Worm (Caenorhabditis elegans): ENCODE results near the gene Y38H6C.23.

Y38H6C.23 gene

ce11 chrV:20536208-20536607 lies 20.0 kb downstream of the Y38H6C.23 start, which contains the start of gene Y38H6C.15:
TSS of gene Y38H6C.15 (minus strand) at chrV:20536308.
- TF ChIP-seq nhr-120 (GFP tag; IDR thresholded peaks at IDR 0.05) (no peak), C06A6.2 (GFP tag; conservative IDR thresholded peaks at IDR 0.05) (no peak), chd-7 (tag; optimal IDR thresholded peaks at IDR 0.05) (no peak)

ce11 chrV:20534072-20534471 lies 22.1 kb downstream of the Y38H6C.23 start, which contains the start of gene famh-161:
TSS of gene famh-161 (minus strand) at chrV:20534172.
- TF ChIP-seq attf-3 (GFP tag; conservative IDR thresholded peaks at IDR 0.05) (no peak), nhr-120 (GFP tag; IDR thresholded peaks at IDR 0.05) (no peak), lin-40 (tag; optimal IDR thresholded peaks at IDR 0.05) (no peak), Y67H2A.10 (GFP tag; conservative IDR thresholded peaks at IDR 0.05) (no peak), sdz-38 (tag; optimal IDR thresholded peaks at IDR 0.05) (no peak), unc-130 (GFP tag; optimal IDR thresholded peaks at IDR 0.05) (no peak)

ce11 chrV:20527493-20527892 lies 28.7 kb downstream of the Y38H6C.23 start, which contains the start of gene Y38H6C.13:
TSS of gene Y38H6C.13 (plus strand) at chrV:20527793.
- TF ChIP-seq bed-2 (GFP tag; IDR thresholded peaks at IDR 0.05) (no peak), hmg-20 (GFP tag; IDR thresholded peaks at IDR 0.05) (no peak), him-1 (tag; optimal IDR thresholded peaks at IDR 0.05) (no peak), tbp1 (GFP tag; optimal IDR thresholded peaks at IDR 0.05) (no peak), F22D6.2 (tag; optimal IDR thresholded peaks at IDR 0.05) (no peak), ceh-27 (GFP tag; optimal IDR thresholded peaks at IDR 0.05) (no peak), F52B5.7 (tag; optimal IDR thresholded peaks at IDR 0.05) (no peak), chd-7 (tag; optimal IDR thresholded peaks at IDR 0.05) (no peak), ceh-79 (tag; optimal IDR thresholded peaks at IDR 0.05) (no peak)

ce11 chrV:20525816-20526459 lies 30.2 kb downstream of the Y38H6C.23 start, which contains the start of the genes srh-166 and Y38H6C.24:
TSS of gene srh-166 (minus strand) at chrV:20525866.
TSS of gene Y38H6C.24 (plus strand) at chrV:20526435.
- TF ChIP-seq nhr-179 (tag; optimal IDR thresholded peaks at IDR 0.05) (no peak), cebp-1 (GFP tag; IDR thresholded peaks at IDR 0.05) (peak; percentile 36; the same call in 1 of the 2 replicates), cebp-1 (tag; optimal IDR thresholded peaks at IDR 0.05) (peak; percentile 70)

- TF ChIP-seq efl-1 (GFP tag; optimal IDR thresholded peaks at IDR 0.05): no peak
- no peak for TF ChIP-seq dpl-1 (GFP tag; optimal IDR thresholded peaks at IDR 0.05)
- no peak for TF ChIP-seq lir-1 (GFP tag; conservative IDR thresholded peaks at IDR 0.05)
- TF ChIP-seq tlf-1 (GFP tag; optimal IDR thresholded peaks at IDR 0.05): no peak
- no peak for TF ChIP-seq lin-35 (GFP tag; optimal IDR thresholded peaks at IDR 0.05)
- TF ChIP-seq egl-44 (GFP tag; IDR thresholded peaks at IDR 0.05): no peak
- no peak for TF ChIP-seq mcd-1 (GFP tag; IDR thresholded peaks at IDR 0.05)
- TF ChIP-seq ceh-27 (GFP tag; optimal IDR thresholded peaks at IDR 0.05): no peak
- no peak for TF ChIP-seq hrde-1 (tag; optimal IDR thresholded peaks at IDR 0.05; ENCODE audit: borderline replicate concordance)
- no peak for TF ChIP-seq Y67H2A.10 (GFP tag; conservative IDR thresholded peaks at IDR 0.05)
- peak; percentile 77; the same call in 1 of the 2 replicates for TF ChIP-seq hmg-1.2 (GFP tag; IDR thresholded peaks at IDR 0.05)
- TF ChIP-seq ceh-40 (GFP tag; IDR thresholded peaks at IDR 0.05): no peak
- peak; percentile 92 for TF ChIP-seq cebp-1 (GFP tag; IDR thresholded peaks at IDR 0.05)
- peak; percentile 99 for TF ChIP-seq cebp-1 (tag; optimal IDR thresholded peaks at IDR 0.05)
- TF ChIP-seq snpc-1.3 (tag; optimal IDR thresholded peaks at IDR 0.05; ENCODE audit: insufficient read depth): no peak
- no peak for TF ChIP-seq akir-1 (GFP tag; optimal IDR thresholded peaks at IDR 0.05)
- TF ChIP-seq rcor-1 (GFP tag; IDR thresholded peaks at IDR 0.05): no peak
- TF ChIP-seq unc-130 (GFP tag; optimal IDR thresholded peaks at IDR 0.05): no peak
Measured at ce11 chrV:20522219-20522618, 33.9 kb downstream of the Y38H6C.23 start, which contains the start of the genes Y38H6C.9 and fbxa-150. TSS of gene Y38H6C.9 (minus strand) at chrV:20522270. TSS of gene fbxa-150 (plus strand) at chrV:20522598.

All from whole organism, young adult.